Fruit fly (Drosophila melanogaster) whole organism, prepupa: ENCODE data around the gene Calx.

Experiments used
- Blimp-1 ChIP-seq: fragments of 200-800 bp; sonication (Bioruptor generic); optimal IDR thresholded peaks from 3 replicates; lab custom pipeline; 2017; ENCODE audit warnings: missing biosample characterization, missing genetic modification characterization, mild to moderate bottlenecking, moderate library complexity, missing genetic modification reagents
- CG11294 ChIP-seq: fragments of 200-800 bp; sonication (Bioruptor generic); IDR thresholded peaks from 2 replicates; pipeline ENCODE4 v1.3.6; 2022; ENCODE audit warnings: missing biosample characterization, missing genetic modification characterization
- CG16779 ChIP-seq: fragments of 200-800 bp; sonication (Bioruptor generic); optimal IDR thresholded peaks from 3 replicates; lab custom pipeline; 2017; ENCODE audit warnings: missing biosample characterization, mild to moderate bottlenecking, missing genetic modification characterization
- CG34406 ChIP-seq: fragments of 200-800 bp; sonication (Bioruptor generic); optimal IDR thresholded peaks from 3 replicates; lab custom pipeline; 2016; ENCODE audit warnings: missing biosample characterization, missing genetic modification characterization
- CG8319 ChIP-seq: fragments of 200-800 bp; sonication (Bioruptor generic); optimal IDR thresholded peaks from 3 replicates; lab custom pipeline; 2016; ENCODE audit warnings: missing biosample characterization, missing genetic modification characterization
- Ets21C ChIP-seq: fragments of 200-800 bp; sonication (Bioruptor generic); optimal IDR thresholded peaks from 3 replicates; lab custom pipeline; 2016; ENCODE audit warnings: missing biosample characterization, missing genetic modification characterization
- Gug ChIP-seq: fragments of 200-800 bp; sonication (Bioruptor generic); IDR thresholded peaks from 2 replicates; pipeline ENCODE4 v1.3.6; 2022; ENCODE audit warnings: missing biosample characterization, missing genetic modification characterization
- Hr39 ChIP-seq: fragments of 200-800 bp; sonication (Bioruptor generic); optimal IDR thresholded peaks from 2 replicates; lab custom pipeline; 2016; ENCODE audit warnings: missing biosample characterization, missing genetic modification characterization
- Met ChIP-seq: fragments of 200-800 bp; sonication (Bioruptor generic); optimal IDR thresholded peaks from 3 replicates; lab custom pipeline; 2016; ENCODE audit warnings: missing biosample characterization, missing genetic modification characterization
- Sox102F ChIP-seq: fragments of 200-800 bp; sonication (Bioruptor generic); optimal IDR thresholded peaks from 2 replicates; lab custom pipeline; 2016; ENCODE audit warnings: missing biosample characterization, mild to moderate bottlenecking, missing genetic modification characterization
- cyc ChIP-seq: fragments of 200-800 bp; sonication (Bioruptor generic); optimal IDR thresholded peaks from 3 replicates; lab custom pipeline; 2016; ENCODE audit warnings: missing biosample characterization, missing genetic modification characterization
- dac ChIP-seq: fragments of 200-800 bp; sonication (Bioruptor generic); optimal IDR thresholded peaks from 2 replicates; lab custom pipeline; 2017; ENCODE audit warnings: missing biosample characterization, mild to moderate bottlenecking, missing genetic modification characterization
- lz ChIP-seq: fragments of 200-800 bp; sonication (Bioruptor generic); optimal IDR thresholded peaks from 3 replicates; lab custom pipeline; 2016; ENCODE audit warnings: missing biosample characterization, missing genetic modification characterization
- vri ChIP-seq: fragments of 200-800 bp; sonication (Bioruptor generic); optimal IDR thresholded peaks from 3 replicates; lab custom pipeline; 2016; ENCODE audit warnings: missing biosample characterization, mild to moderate bottlenecking, missing genetic modification characterization

- TF ChIP-seq Gug (no peak), CG34406 (no peak), Ets21C (GFP tag; lab: Kevin White, UChicago) (no peak), vri (GFP tag; lab: Kevin White, UChicago) (no peak), CG16779 (tag; lab: Kevin White, UChicago) (no peak), CG8319 (GFP tag; lab: Kevin White, UChicago) (no peak), Hr39 (GFP tag; lab: Kevin White, UChicago) (no peak), Sox102F (GFP tag; lab: Kevin White, UChicago) (no peak), Met (GFP tag; lab: Kevin White, UChicago) (no peak), lz (GFP tag; lab: Kevin White, UChicago) (no peak), cyc (GFP tag; lab: Kevin White, UChicago) (no peak), CG11294 (no peak), Blimp-1 (no peak), dac (GFP tag; lab: Kevin White, UChicago) (no peak)
Measured at dm6 chr3R:21064000-21064924, 86.3 kb downstream of the Calx start, which contains the start of gene Cortactin.
